Worm (Caenorhabditis elegans): ENCODE results near the gene mcm-6.

DNA sequence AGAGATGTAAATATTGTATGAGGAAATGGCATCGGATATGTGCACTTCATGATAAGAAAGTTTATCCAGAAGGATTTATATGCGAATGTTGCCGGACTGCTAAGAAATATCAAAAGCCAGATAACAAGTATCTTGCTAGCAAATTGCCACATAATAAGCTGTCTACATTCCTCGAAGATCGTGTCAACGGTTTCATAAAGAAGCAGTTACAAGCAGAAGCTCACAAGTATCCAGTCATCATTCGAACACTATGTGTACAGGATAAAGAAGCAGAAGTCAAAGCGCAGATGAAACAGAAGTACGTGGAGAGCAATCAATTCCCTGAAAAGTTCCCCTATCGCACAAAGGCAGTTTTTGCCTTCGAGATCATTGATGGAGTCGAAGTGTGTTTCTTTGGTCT is 23.6 kb upstream of the mcm-6 start:
- TF ChIP-seq elt-4 (tag; optimal IDR thresholded peaks at IDR 0.05) (no peak), hlh-6 (tag; optimal IDR thresholded peaks at IDR 0.05) (no peak), elt-2 (tag; optimal IDR thresholded peaks at IDR 0.05) (no peak), nhr-11 (tag; optimal IDR thresholded peaks at IDR 0.05) (no peak), unc-55 (GFP tag; optimal IDR thresholded peaks at IDR 0.05) (no peak)
